Fruit fly (Drosophila melanogaster): ENCODE data around the gene tal-AA.

dm6 chr3R:13827953-13828922, 15.3 kb downstream of the tal-AA start, which contains the start of gene Mst87F:
- TF ChIP-seq gl (tag; optimal IDR thresholded peaks at IDR 0.05): no peak
- TF ChIP-seq CG34367 (tag; optimal IDR thresholded peaks at IDR 0.05): no peak
- peak; percentile 84 for TF ChIP-seq EcR (GFP tag; optimal IDR thresholded peaks at IDR 0.05)
- TF ChIP-seq Pif1B (GFP tag; optimal IDR thresholded peaks at IDR 0.05): no peak
- no peak for TF ChIP-seq CG12605 (GFP tag; IDR thresholded peaks at IDR 0.05)
- TF ChIP-seq CG17806 (tag; optimal IDR thresholded peaks at IDR 0.05): no peak
- TF ChIP-seq CG9948 (tag; optimal IDR thresholded peaks at IDR 0.05): no peak
- TF ChIP-seq Snoo (tag; optimal IDR thresholded peaks at IDR 0.05): no peak
- TF ChIP-seq fd96Ca (GFP tag; IDR thresholded peaks at IDR 0.05): no peak
- TF ChIP-seq Pif1A (GFP tag; optimal IDR thresholded peaks at IDR 0.05): no peak
- TF ChIP-seq CG8301 (tag; optimal IDR thresholded peaks at IDR 0.05): no peak
- TF ChIP-seq CG14655 (GFP tag; optimal IDR thresholded peaks at IDR 0.05): no peak
- TF ChIP-seq CG10348 (GFP tag; IDR thresholded peaks at IDR 0.05): no peak
